Fruit fly (Drosophila melanogaster) whole organism, adult: ENCODE measurements around the gene CG31174.

Source experiments
- CG14711 ChIP-seq: fragments of 200-800 bp; sonication (Bioruptor generic); optimal IDR thresholded peaks from 2 replicates; lab custom pipeline; 2018; ENCODE audit warnings: missing biosample characterization, mild to moderate bottlenecking, missing genetic modification characterization, moderate library complexity
- CG1620 ChIP-seq: fragments of 200-800 bp; sonication (Bioruptor generic); optimal IDR thresholded peaks from 2 replicates; lab custom pipeline; 2016; ENCODE audit warnings: missing biosample characterization, missing genetic modification characterization
- CG33017 ChIP-seq: fragments of 200-800 bp; sonication (Bioruptor generic); optimal IDR thresholded peaks from 2 replicates; lab custom pipeline; 2018; ENCODE audit warnings: missing biosample characterization, mild to moderate bottlenecking, missing genetic modification characterization, moderate library complexity
- CG7101 ChIP-seq: fragments of 200-800 bp; sonication (Bioruptor generic); optimal IDR thresholded peaks from 2 replicates; lab custom pipeline; 2018; ENCODE audit warnings: missing biosample characterization, mild to moderate bottlenecking, missing genetic modification characterization, moderate library complexity
- Crg-1 ChIP-seq: fragments of 200-800 bp; sonication (Bioruptor generic); optimal IDR thresholded peaks from 2 replicates; lab custom pipeline; 2016; ENCODE audit warnings: missing biosample characterization, missing genetic modification characterization
- cic ChIP-seq: fragments of 200-800 bp; sonication (Bioruptor generic); optimal IDR thresholded peaks from 2 replicates; lab custom pipeline; 2017; ENCODE audit warnings: missing biosample characterization, mild to moderate bottlenecking, missing genetic modification characterization, moderate library complexity
- cnc ChIP-seq, 2 experiments: fragments of >200 bp; optimal IDR thresholded peaks; 2 replicates each; lab custom pipeline; 2017
- kay ChIP-seq: fragments of 200-800 bp; sonication (Bioruptor generic); peaks from one replicate; lab custom pipeline; 2016; ENCODE audit warnings: missing biosample characterization, missing genetic modification characterization, borderline replicate concordance

DNA sequence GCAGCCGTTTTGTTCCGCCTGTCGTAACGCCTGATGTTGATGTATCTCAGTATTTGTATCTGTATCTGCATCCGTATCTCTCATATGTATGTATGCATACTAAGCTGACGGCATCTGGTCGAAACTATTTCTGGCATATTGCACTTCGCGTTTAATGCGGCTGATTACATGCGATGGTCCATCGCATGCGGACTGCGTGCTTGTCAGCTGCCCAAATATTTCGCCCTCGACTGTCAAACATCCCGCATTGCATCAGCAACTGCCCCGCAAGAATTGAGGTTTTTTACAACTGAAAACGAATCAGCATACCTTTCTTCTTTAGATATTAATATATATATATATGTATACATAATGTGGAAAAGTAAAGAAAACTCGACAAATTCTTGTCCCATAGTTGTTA, 6.4 kb downstream of the CG31174 start:
- TF ChIP-seq cnc (optimal IDR thresholded peaks at IDR 0.05; lab: Kevin White, UChicago) (no peak), CG33017 (no peak), CG7101 (tag; lab: Kevin White, UChicago) (no peak), CG14711 (tag; lab: Kevin White, UChicago) (no peak), kay (GFP tag; lab: Kevin White, UChicago) (no peak), cic (GFP tag; lab: Kevin White, UChicago) (no peak), Crg-1 (GFP tag; lab: Kevin White, UChicago) (no peak), CG1620 (GFP tag; lab: Kevin White, UChicago) (no peak)
